Fruit fly (Drosophila melanogaster) ovary, adult (tissue): ENCODE results near the gene CkIIalpha-i3.

Experiments
- CG17801 ChIP-seq: fragments of 200-800 bp; optimal IDR thresholded peaks from 2 replicates; lab custom pipeline; 2019; ENCODE audit warnings: missing biosample characterization, mild to moderate bottlenecking, missing genetic modification characterization, moderate library complexity; ENCODE audit not compliant: partially characterized antibody

Gene CkIIalpha-i3

DNA sequence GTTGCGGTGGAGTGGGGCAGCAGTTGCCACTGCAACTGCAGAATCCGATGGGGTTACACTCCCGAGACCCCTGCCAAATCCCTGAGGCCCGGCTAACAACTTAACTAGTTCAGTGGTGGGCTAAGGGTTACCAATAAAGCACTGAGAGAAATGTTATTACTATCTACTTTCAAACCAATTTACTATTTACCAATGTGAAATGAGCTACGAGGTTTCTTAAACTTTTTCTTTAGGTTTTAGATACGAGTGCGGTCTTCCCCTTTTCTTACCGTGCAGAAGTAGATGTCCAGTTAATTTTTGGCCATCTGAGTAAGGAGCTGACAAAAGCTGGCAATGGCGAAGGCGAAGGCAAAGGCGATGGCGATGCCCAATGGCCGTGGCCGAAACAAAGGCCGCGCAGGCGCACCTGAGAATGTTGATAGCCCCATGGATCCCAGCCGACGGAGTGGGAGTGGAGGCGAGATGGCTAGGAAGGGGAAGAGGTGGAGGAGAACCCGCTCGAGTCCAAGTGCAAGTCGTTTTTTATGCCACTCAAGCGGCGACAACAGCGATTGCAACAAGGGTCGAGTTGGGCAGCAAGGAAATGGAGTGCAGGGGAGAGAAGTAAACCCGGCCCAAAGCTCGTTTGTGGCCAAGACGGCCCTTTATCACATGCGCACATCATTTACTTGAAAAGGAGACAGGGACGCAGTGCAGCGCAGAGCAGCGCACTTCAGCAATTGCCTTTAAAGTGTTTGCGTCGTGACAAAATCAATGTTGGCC is 49.9 kb downstream of the CkIIalpha-i3 start:
- no peak for TF ChIP-seq CG17801 (GFP tag; lab: Kevin White, UChicago)
